Worm (Caenorhabditis elegans): ENCODE results near the gene acr-24.
"Not testable (repeated sequence)": the region's sequence is repeated elsewhere in the genome, so short reads cannot be mapped to it uniquely, and the experiment has no call there.

acr-24 gene

ce11 chrIV:15497263-15497662 lies at the start of gene acr-24:
acr-24 (plus strand) TSS chrIV:15497563.
- no peak for TF ChIP-seq unc-62 (GFP tag; optimal IDR thresholded peaks at IDR 0.05)

DNA sequence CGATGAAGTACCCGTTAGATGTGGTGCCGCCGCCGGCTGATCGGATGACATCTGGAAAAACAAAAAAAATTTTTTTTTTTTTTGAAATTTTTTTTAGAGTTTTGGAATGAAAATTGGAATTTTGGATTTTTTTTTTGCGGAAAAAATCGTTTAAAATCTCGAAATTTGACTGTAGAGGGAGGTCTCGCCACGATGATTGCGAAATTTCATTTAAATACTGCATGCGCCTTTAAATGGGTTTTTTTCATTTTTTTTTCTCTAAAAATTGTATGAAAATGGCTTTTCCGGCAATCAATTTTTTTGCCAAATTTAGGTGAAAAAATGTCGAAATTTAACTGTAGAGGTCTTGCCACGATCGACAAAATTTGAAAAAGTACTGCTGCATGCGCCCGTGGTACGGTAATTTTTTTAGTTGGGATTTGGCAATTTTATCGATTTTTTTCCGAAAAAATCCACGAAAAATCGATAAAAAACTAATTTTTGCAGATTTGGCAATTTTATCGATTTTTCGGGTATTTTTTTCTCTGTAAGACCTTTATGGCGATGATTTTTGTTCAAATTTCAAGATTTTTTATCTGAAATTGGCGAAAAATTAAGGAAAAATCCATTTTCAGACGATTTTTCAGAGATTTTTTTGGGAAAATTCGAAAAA lies 44.1 kb upstream of the acr-24 start, which contains the start of gene gtf-2H4:
Gene gtf-2H4, minus strand, starts transcription at position 51 of the 652 bp plus-strand sequence.
- TF ChIP-seq unc-62 (GFP tag; optimal IDR thresholded peaks at IDR 0.05) = no peak

- no peak for TF ChIP-seq unc-62 (GFP tag; optimal IDR thresholded peaks at IDR 0.05)
These were observed 25.9 kb upstream of the acr-24 start, which contains the start of gene ntl-11 for ce11 chrIV:15471430-15471829. ntl-11 (minus strand) TSS chrIV:15471495.

- no peak for TF ChIP-seq unc-62 (GFP tag; optimal IDR thresholded peaks at IDR 0.05)
These were observed 24.9 kb upstream of the acr-24 start, which contains the start of gene Y73F8A.27 for ce11 chrIV:15472387-15472859. Y73F8A.27 (plus strand) TSS chrIV:15472809.

ce11 chrIV:15473588-15474271 lies 23.6 kb upstream of the acr-24 start, which contains the start of gene Y73F8A.26:
Y73F8A.26 (plus strand) TSS chrIV:15473660.
- no peak for TF ChIP-seq unc-62 (GFP tag; optimal IDR thresholded peaks at IDR 0.05)

DNA sequence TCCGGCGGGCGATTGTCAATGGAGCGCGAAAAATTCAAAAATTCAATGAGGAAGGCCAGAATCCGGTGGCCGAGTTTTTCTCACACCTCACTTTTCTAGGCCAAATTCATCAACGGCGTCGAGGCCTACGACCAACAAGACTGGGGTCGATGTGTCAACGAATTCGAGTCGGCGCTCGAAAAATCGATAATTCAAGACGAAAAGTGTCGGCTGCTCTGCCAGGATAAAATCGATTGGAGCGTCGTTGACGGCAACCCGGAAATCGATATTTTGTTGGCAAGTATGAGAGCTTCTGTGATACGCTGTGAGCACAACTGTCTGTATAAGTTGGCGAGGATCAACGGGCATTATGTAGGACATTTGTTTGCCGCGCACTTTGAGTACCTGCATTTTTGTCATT lies 21.5 kb upstream of the acr-24 start:
- TF ChIP-seq unc-62 (GFP tag; optimal IDR thresholded peaks at IDR 0.05) = no peak

DNA sequence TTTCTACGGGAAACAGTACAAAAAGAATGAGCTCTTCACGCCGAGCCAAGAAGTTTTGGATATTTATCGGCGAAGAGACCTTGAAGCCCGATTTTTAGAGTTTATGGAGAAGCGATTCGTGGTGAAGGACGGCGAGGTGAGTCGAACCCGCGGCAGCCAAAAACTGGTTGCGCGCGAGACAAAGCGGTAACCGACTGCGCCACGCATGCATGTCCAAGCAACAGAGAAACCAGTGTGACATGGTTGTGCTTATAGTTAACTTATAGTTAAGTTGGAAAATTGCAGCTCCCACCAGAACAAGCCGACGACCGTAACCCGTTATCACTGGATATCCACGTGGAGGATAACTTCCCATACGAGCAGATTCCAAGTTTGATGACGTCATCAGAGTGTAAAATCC lies 21.0 kb upstream of the acr-24 start:
- TF ChIP-seq unc-62 (GFP tag; optimal IDR thresholded peaks at IDR 0.05) = no peak

DNA sequence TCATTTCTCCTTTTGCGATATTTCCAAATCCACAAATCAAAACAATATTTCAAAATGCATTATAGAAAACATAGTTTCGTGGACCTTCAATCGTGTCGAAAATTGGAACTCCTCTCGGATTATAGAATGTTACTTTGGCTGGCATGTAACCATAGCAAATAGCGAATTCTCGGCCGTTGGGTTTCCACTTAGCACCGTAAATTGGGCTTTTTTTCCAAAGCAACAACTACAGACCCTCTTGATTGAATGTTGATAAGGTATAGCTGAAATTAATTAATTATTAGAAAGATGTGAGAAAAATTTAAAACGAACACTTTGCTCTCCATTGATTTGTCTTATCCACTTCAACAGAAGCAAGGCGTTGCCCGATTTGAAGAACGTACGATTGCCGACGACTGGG lies 24.0 kb downstream of the acr-24 start, which contains the start of gene Y73F8A.32:
Gene Y73F8A.32, minus strand, starts transcription at position 101 of the 400 bp plus-strand sequence.
- not testable (repeated sequence) for TF ChIP-seq unc-62 (GFP tag; optimal IDR thresholded peaks at IDR 0.05)

- no peak for TF ChIP-seq unc-62 (GFP tag; optimal IDR thresholded peaks at IDR 0.05)
These were observed 26.3 kb downstream of the acr-24 start for ce11 chrIV:15523700-15524099.

ce11 chrIV:15524923-15525322 lies 27.6 kb downstream of the acr-24 start:
- TF ChIP-seq unc-62 (GFP tag; optimal IDR thresholded peaks at IDR 0.05) = no peak

ce11 chrIV:15525733-15526132 lies 28.4 kb downstream of the acr-24 start:
- no peak for TF ChIP-seq unc-62 (GFP tag; optimal IDR thresholded peaks at IDR 0.05)

DNA sequence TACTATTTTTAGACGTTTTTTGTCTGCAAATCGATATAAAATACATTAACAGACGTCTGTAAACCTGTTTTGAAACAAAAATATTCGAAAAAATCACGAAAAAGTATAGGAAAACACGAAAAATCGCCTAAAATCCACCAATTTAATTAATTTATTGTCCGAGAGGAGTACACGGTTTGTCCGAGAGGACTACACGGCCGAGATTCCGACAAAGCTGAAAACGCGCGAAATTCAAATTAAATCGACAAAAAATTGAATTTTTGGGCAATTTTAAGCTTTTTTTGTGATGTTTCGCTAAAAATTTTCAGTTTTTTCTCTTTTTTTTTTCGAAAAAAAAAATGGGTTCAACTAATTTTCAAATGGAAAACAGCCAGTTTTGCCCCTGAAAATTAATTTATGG lies 29.1 kb downstream of the acr-24 start:
- TF ChIP-seq unc-62 (GFP tag; optimal IDR thresholded peaks at IDR 0.05) = no peak

DNA sequence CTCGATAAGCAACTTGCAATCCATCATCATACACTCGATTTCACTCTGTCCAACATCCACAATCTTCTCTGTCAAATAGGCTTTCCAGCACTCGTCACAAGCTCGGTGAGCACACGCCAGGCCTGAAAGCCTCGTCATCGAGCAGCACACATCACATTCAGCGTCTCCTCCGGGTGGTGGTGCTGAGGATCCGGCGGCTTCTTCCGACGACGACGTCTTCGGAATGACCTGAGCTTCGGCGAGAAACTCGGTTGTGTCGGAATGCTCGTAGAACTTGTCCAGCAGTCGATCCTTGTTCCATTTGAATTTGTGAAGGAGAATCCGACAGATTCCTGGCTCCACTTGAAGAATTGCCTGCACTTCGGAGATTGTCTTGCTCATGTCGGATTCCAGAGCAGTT lies 29.9 kb downstream of the acr-24 start:
- no peak for TF ChIP-seq unc-62 (GFP tag; optimal IDR thresholded peaks at IDR 0.05)

DNA sequence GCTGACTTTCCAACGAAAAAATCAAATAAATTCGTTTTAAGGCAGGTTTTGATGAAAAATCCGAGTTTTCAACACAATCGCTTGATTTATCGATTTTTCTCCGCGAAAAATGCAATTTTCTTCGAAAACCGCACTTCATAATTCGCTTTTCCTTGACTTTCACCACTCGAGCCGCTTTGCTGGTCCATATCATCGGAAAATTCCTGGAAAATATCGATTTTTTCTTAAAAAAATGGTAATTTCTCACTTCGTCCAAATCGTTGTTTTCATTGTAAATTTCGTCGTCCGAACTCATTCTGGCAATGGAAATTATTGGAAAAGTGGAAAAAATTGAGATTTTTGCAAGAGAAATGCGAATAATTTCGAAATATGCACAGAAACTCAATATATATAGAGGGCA lies 30.9 kb downstream of the acr-24 start, which contains the start of gene ari-1.4:
Gene ari-1.4, minus strand, starts transcription at position 295 of the 400 bp plus-strand sequence.
- no peak for TF ChIP-seq unc-62 (GFP tag; optimal IDR thresholded peaks at IDR 0.05)

ce11 chrIV:15537338-15537737 lies 40.0 kb downstream of the acr-24 start:
- TF ChIP-seq unc-62 (GFP tag; optimal IDR thresholded peaks at IDR 0.05) = no peak

ce11 chrIV:15539447-15539994 lies 42.2 kb downstream of the acr-24 start, which contains the start of gene Y73F8A.35:
Y73F8A.35 (minus strand) TSS chrIV:15539944.
- TF ChIP-seq unc-62 (GFP tag; optimal IDR thresholded peaks at IDR 0.05) = no peak

Measured in whole organism, dauer.